Fruit fly (Drosophila melanogaster) whole organism, embryonic: ENCODE data around the gene Sec24CD.

Experiments used
- Adf1 ChIP-seq: fragments of 200-800 bp; sonication (Bioruptor generic); IDR thresholded peaks from 2 replicates; pipeline ENCODE4 v1.3.6; 2022; ENCODE audit warnings: missing biosample characterization, missing genetic modification characterization
- Asciz ChIP-seq: fragments of 200-800 bp; sonication (Bioruptor generic); optimal IDR thresholded peaks from 2 replicates; lab custom pipeline; 2017; ENCODE audit warnings: missing biosample characterization, mild to moderate bottlenecking, missing genetic modification characterization, missing genetic modification reagents
- Bgb ChIP-seq: fragments of 200-800 bp; sonication (Bioruptor generic); IDR thresholded peaks from 2 replicates; pipeline ENCODE4 v1.3.6; 2022; ENCODE audit warnings: missing biosample characterization, missing genetic modification characterization; ENCODE audit not compliant: partially characterized antibody
- CG1024 ChIP-seq: fragments of 200-800 bp; sonication (Bioruptor generic); IDR thresholded peaks from 2 replicates; pipeline ENCODE4 v1.3.6; 2022; ENCODE audit warnings: missing biosample characterization, missing genetic modification characterization
- CG10462 ChIP-seq: fragments of 200-800 bp; sonication (Bioruptor generic); optimal IDR thresholded peaks from 2 replicates; lab custom pipeline; 2016; ENCODE audit warnings: missing biosample characterization, missing genetic modification characterization
- CG11456 ChIP-seq: fragments of 200-800 bp; sonication (Bioruptor generic); IDR thresholded peaks from 3 replicates; pipeline ENCODE4 v1.3.6; 2022; ENCODE audit warnings: missing biosample characterization, missing genetic modification characterization
- CG12155 ChIP-seq: fragments of 200-800 bp; sonication (Bioruptor generic); optimal IDR thresholded peaks from 3 replicates; lab custom pipeline; 2016; ENCODE audit warnings: missing biosample characterization, missing genetic modification characterization
- CG12299 ChIP-seq: fragments of 200-800 bp; sonication (Bioruptor generic); optimal IDR thresholded peaks from 2 replicates; lab custom pipeline; 2018; ENCODE audit warnings: missing biosample characterization, mild to moderate bottlenecking, missing genetic modification characterization
- CG12744 ChIP-seq: fragments of 200-800 bp; sonication (Bioruptor generic); optimal IDR thresholded peaks from 2 replicates; lab custom pipeline; 2016; ENCODE audit warnings: missing biosample characterization, missing genetic modification characterization
- CG12769 ChIP-seq: fragments of 200-800 bp; sonication (Bioruptor generic); optimal IDR thresholded peaks from 2 replicates; lab custom pipeline; 2019; ENCODE audit warnings: missing biosample characterization, mild to moderate bottlenecking, missing genetic modification characterization, moderate library complexity
- CG13123 ChIP-seq: fragments of 200-800 bp; sonication (Bioruptor generic); optimal IDR thresholded peaks from 2 replicates; lab custom pipeline; 2016; ENCODE audit warnings: missing biosample characterization, missing genetic modification characterization
- CG14014 ChIP-seq: fragments of 200-800 bp; sonication (Bioruptor generic); IDR thresholded peaks from 2 replicates; pipeline ENCODE4 v1.3.6; 2022; ENCODE audit warnings: missing biosample characterization, missing genetic modification characterization
- CG15011 ChIP-seq: fragments of 200-800 bp; sonication (Bioruptor generic); optimal IDR thresholded peaks from 3 replicates; lab custom pipeline; 2018; ENCODE audit warnings: missing biosample characterization, mild to moderate bottlenecking, missing genetic modification characterization
- CG15514 ChIP-seq: fragments of 200-800 bp; sonication (Bioruptor generic); optimal IDR thresholded peaks from 3 replicates; lab custom pipeline; 2017; ENCODE audit warnings: missing biosample characterization, missing genetic modification characterization, mild to moderate bottlenecking, moderate library complexity, missing genetic modification reagents
- CG17361 ChIP-seq: fragments of 200-800 bp; sonication (Bioruptor generic); IDR thresholded peaks from 3 replicates; pipeline ENCODE4 v1.3.6; 2022; ENCODE audit warnings: missing biosample characterization, missing genetic modification characterization
- CG17829 ChIP-seq: fragments of 200-800 bp; optimal IDR thresholded peaks from 2 replicates; lab custom pipeline; 2019; ENCODE audit warnings: missing biosample characterization, mild to moderate bottlenecking, missing genetic modification characterization, moderate library complexity
- CG18764 ChIP-seq: fragments of 200-800 bp; sonication (Bioruptor generic); optimal IDR thresholded peaks from 3 replicates; lab custom pipeline; 2016; ENCODE audit warnings: missing biosample characterization, missing genetic modification characterization
- CG2678 ChIP-seq: fragments of 200-800 bp; sonication (Bioruptor generic); optimal IDR thresholded peaks from 3 replicates; lab custom pipeline; 2019; ENCODE audit warnings: missing biosample characterization, mild to moderate bottlenecking, missing genetic modification characterization, moderate library complexity
- CG3065 ChIP-seq: fragments of 200-800 bp; sonication (Bioruptor generic); optimal IDR thresholded peaks from 2 replicates; lab custom pipeline; 2016; ENCODE audit warnings: missing biosample characterization, missing genetic modification characterization
- CG3163 ChIP-seq: fragments of 200-800 bp; sonication (Bioruptor generic); optimal IDR thresholded peaks from 3 replicates; lab custom pipeline; 2016; ENCODE audit warnings: missing biosample characterization, missing genetic modification characterization
- CG34376 ChIP-seq: fragments of 200-800 bp; sonication (Bioruptor generic); optimal IDR thresholded peaks from 2 replicates; lab custom pipeline; 2018; ENCODE audit warnings: missing biosample characterization, mild to moderate bottlenecking, missing genetic modification characterization
- CG34422 ChIP-seq: fragments of 200-800 bp; sonication (Bioruptor generic); IDR thresholded peaks from 3 replicates; pipeline ENCODE4 v1.3.6; 2022; ENCODE audit warnings: missing biosample characterization, missing genetic modification characterization
- CG3995 ChIP-seq: fragments of 200-800 bp; sonication (Bioruptor generic); optimal IDR thresholded peaks from 3 replicates; lab custom pipeline; 2016; ENCODE audit warnings: missing biosample characterization, missing genetic modification characterization
- CG42726 ChIP-seq: fragments of 200-800 bp; sonication (Bioruptor generic); IDR thresholded peaks from 2 replicates; pipeline ENCODE4 v1.3.6; 2022; ENCODE audit warnings: missing biosample characterization, missing genetic modification characterization; ENCODE audit not compliant: partially characterized antibody
- CG4404 ChIP-seq: fragments of 200-800 bp; sonication (Bioruptor generic); IDR thresholded peaks from 2 replicates; pipeline ENCODE4 v1.3.6; 2022; ENCODE audit warnings: missing biosample characterization, missing genetic modification characterization
- CG7745 ChIP-seq: fragments of 200-800 bp; sonication (Bioruptor generic); optimal IDR thresholded peaks from 2 replicates; lab custom pipeline; 2018; ENCODE audit warnings: missing biosample characterization, mild to moderate bottlenecking, missing genetic modification characterization, moderate library complexity
- CG8290 ChIP-seq, 3 experiments: fragments of 200-800 bp; sonication (Bioruptor generic); optimal IDR thresholded peaks; 2 replicates each; lab custom pipeline; 2016 to 2019; ENCODE audit warnings: missing biosample characterization in 3 of 3, missing genetic modification characterization in 3 of 3, mild to moderate bottlenecking in 2 of 3, moderate library complexity in 1 of 3
- CG8944 ChIP-seq: fragments of 200-800 bp; sonication (Bioruptor generic); optimal IDR thresholded peaks from 3 replicates; lab custom pipeline; 2016; ENCODE audit warnings: missing biosample characterization, missing genetic modification characterization
- CkIIα-i1 ChIP-seq: fragments of 200-800 bp; sonication (Bioruptor generic); IDR thresholded peaks from 2 replicates; pipeline ENCODE4 v1.3.6; 2022; ENCODE audit warnings: missing biosample characterization, missing genetic modification characterization
- GATAe ChIP-seq: fragments of 200-800 bp; sonication (Bioruptor generic); conservative IDR thresholded peaks from 2 replicates; pipeline ENCODE4 v1.3.6; 2022; ENCODE audit warnings: missing biosample characterization, missing genetic modification characterization
- Lhr ChIP-seq: fragments of 200-800 bp; sonication (Bioruptor generic); optimal IDR thresholded peaks from 3 replicates; lab custom pipeline; 2017; ENCODE audit warnings: mild to moderate bottlenecking, missing biosample characterization, missing genetic modification reagents, missing genetic modification characterization
- Med ChIP-seq: fragments of 200-800 bp; sonication (Bioruptor generic); peaks from one replicate; lab custom pipeline; 2016; ENCODE audit warnings: missing biosample characterization, missing genetic modification characterization, mild to moderate bottlenecking, inconsistent platforms, moderate library complexity
- Mrtf ChIP-seq: fragments of 200-800 bp; sonication (Bioruptor generic); IDR thresholded peaks from 3 replicates; pipeline ENCODE4 v1.3.6; 2022; ENCODE audit warnings: missing biosample characterization, missing genetic modification characterization
- NFAT ChIP-seq: fragments of 200-800 bp; sonication (Bioruptor generic); IDR thresholded peaks from 2 replicates; pipeline ENCODE4 v1.3.6; 2022; ENCODE audit warnings: missing biosample characterization, missing genetic modification characterization
- Neu2 ChIP-seq: fragments of 200-800 bp; sonication (Bioruptor generic); optimal IDR thresholded peaks from 3 replicates; lab custom pipeline; 2016; ENCODE audit warnings: missing biosample characterization, missing genetic modification characterization, borderline replicate concordance
- Optix ChIP-seq: fragments of 200-800 bp; sonication (Bioruptor generic); IDR thresholded peaks from 3 replicates; pipeline ENCODE4 v1.3.6; 2022; ENCODE audit warnings: missing biosample characterization, missing genetic modification characterization
- bbx ChIP-seq: fragments of 200-800 bp; sonication (Bioruptor generic); IDR thresholded peaks from 2 replicates; pipeline ENCODE4 v1.3.6; 2022; ENCODE audit warnings: missing biosample characterization, missing genetic modification characterization; ENCODE audit not compliant: partially characterized antibody
- fd64A ChIP-seq: fragments of 200-800 bp; sonication (Bioruptor generic); optimal IDR thresholded peaks from 3 replicates; lab custom pipeline; 2018; ENCODE audit warnings: missing biosample characterization, mild to moderate bottlenecking, missing genetic modification characterization
- gsb ChIP-seq: fragments of 200-800 bp; sonication (Bioruptor generic); IDR thresholded peaks from 2 replicates; pipeline ENCODE4 v1.3.6; 2022; ENCODE audit warnings: missing biosample characterization, missing genetic modification characterization
- hb ChIP-seq: fragments of 200-800 bp; sonication (Bioruptor generic); IDR thresholded peaks from 3 replicates; pipeline ENCODE4 v1.3.6; 2022; ENCODE audit warnings: missing biosample characterization, missing genetic modification characterization; ENCODE audit not compliant: partially characterized antibody
- hbn ChIP-seq: fragments of 200-800 bp; sonication (Bioruptor generic); IDR thresholded peaks from 2 replicates; pipeline ENCODE4 v1.3.6; 2022; ENCODE audit warnings: missing biosample characterization, missing genetic modification characterization; ENCODE audit not compliant: partially characterized antibody
- lilli ChIP-seq: fragments of 200-800 bp; sonication (Bioruptor generic); optimal IDR thresholded peaks from 3 replicates; lab custom pipeline; 2016; ENCODE audit warnings: missing biosample characterization, missing genetic modification characterization
- sna ChIP-seq: fragments of 200-800 bp; sonication (Bioruptor generic); IDR thresholded peaks from 2 replicates; pipeline ENCODE4 v1.3.6; 2022; ENCODE audit warnings: missing biosample characterization, missing genetic modification characterization; ENCODE audit not compliant: partially characterized antibody
- tna ChIP-seq: fragments of 200-800 bp; sonication (Bioruptor generic); IDR thresholded peaks from 2 replicates; pipeline ENCODE4 v1.3.6; 2022; ENCODE audit warnings: missing biosample characterization, missing genetic modification characterization; ENCODE audit not compliant: partially characterized antibody
- unc-4 ChIP-seq: fragments of 200-800 bp; sonication (Bioruptor generic); IDR thresholded peaks from 2 replicates; pipeline ENCODE4 v1.3.6; 2022; ENCODE audit warnings: missing biosample characterization, missing genetic modification characterization; ENCODE audit not compliant: partially characterized antibody
- vvl ChIP-seq: fragments of 200-800 bp; sonication (Bioruptor generic); IDR thresholded peaks from 2 replicates; pipeline ENCODE4 v1.3.6; 2022; ENCODE audit warnings: missing biosample characterization, missing genetic modification characterization
- z ChIP-seq: fragments of 200-800 bp; sonication (Bioruptor generic); IDR thresholded peaks from 3 replicates; pipeline ENCODE4 v1.3.6; 2022; ENCODE audit warnings: missing biosample characterization, missing genetic modification characterization
- zfh2 ChIP-seq: fragments of 200-800 bp; sonication (Bioruptor generic); optimal IDR thresholded peaks from 2 replicates; lab custom pipeline; 2016; ENCODE audit warnings: missing biosample characterization, missing genetic modification characterization

Gene Sec24CD

DNA sequence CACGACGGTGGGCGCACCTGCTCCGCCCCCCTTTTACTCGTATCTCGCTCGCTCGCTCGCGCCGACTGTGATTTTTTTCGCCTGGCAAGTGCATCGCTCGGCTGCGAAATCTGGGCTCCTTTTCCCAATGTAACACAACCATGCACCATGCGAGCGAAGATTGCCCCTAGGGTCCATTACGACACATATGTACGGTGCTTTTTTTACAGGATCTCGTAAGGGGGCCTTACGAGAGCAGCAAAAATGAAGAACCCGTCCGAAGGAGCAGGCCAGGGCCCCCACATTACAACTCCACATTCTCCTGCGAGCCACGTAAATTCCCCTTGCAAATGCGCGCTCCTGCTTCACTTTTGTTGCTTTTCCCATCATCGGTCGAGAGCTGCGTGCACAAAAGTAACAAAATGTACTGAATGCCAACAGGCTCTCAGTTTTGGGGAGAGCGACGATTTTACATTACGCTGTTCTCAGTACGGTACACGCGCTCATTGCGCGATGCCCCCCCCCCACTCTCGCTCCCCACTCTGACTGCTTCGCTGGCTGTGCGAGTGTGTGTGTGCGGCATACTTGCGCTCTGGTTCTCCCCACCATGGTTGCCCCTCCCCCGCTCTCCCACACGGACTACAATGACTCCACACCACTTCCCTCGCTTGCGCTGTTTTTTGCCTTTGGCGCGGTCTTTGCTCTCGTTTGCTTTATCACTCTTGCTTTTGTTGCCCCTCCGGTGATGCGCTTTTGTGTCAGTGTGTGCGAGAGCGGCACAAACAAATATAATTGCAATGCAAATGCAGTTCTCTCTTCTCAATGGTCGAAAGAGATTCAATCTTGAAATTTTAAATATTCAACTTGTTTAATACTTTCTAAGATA, 33.6 kb downstream of the Sec24CD start (continued):
- TF ChIP-seq CG15011 (GFP tag; lab: Kevin White, UChicago) (no peak), CG4404 (GFP tag; lab: Robert Waterston, UW) (no peak), hb (GFP tag; lab: Robert Waterston, UW) (no peak), CG8944 (GFP tag; lab: Kevin White, UChicago) (no peak), CG13123 (no peak), zfh2 (GFP tag; lab: Kevin White, UChicago) (no peak), CG34376 (GFP tag; lab: Kevin White, UChicago) (no peak), CkIIα-i1 (GFP tag; lab: Robert Waterston, UW) (no peak), Neu2 (GFP tag; lab: Kevin White, UChicago) (no peak), CG1024 (GFP tag; lab: Robert Waterston, UW) (no peak), bbx (GFP tag; lab: Robert Waterston, UW) (peak; percentile 71), z (GFP tag; lab: Robert Waterston, UW) (peak; percentile 75), Lhr (GFP tag; lab: Kevin White, UChicago) (peak; percentile 16), Optix (GFP tag; lab: Robert Waterston, UW) (no peak), CG12744 (GFP tag; lab: Kevin White, UChicago) (no peak), CG17829 (tag; lab: Kevin White, UChicago) (no peak), CG18764 (GFP tag; lab: Kevin White, UChicago) (no peak), CG15514 (GFP tag; lab: Kevin White, UChicago) (peak; percentile 23), Mrtf (GFP tag; lab: Robert Waterston, UW) (no peak), CG34422 (peak; percentile 69; the same call in 1 of the 3 replicates), Bgb (GFP tag; lab: Robert Waterston, UW) (peak; percentile 66), vvl (GFP tag; lab: Robert Waterston, UW) (peak; percentile 27; the same call in 1 of the 2 replicates), CG12769 (tag; lab: Kevin White, UChicago) (peak; percentile 55), CG42726 (GFP tag; lab: Robert Waterston, UW) (no peak), CG17361 (no peak), CG12299 (tag; lab: Kevin White, UChicago) (no peak), CG11456 (GFP tag; lab: Robert Waterston, UW) (peak; percentile 44; the same call in 1 of the 3 replicates), Adf1 (GFP tag; lab: Robert Waterston, UW) (peak; percentile 51), CG8290 (GFP tag; optimal IDR thresholded peaks at IDR 0.05; lab: Kevin White, UChicago) (no peak), CG8290 (tag; optimal IDR thresholded peaks at IDR 0.05; lab: Kevin White, UChicago) (peak in 1 of 2 experiments; percentile 55), CG2678 (peak; percentile 3), GATAe (GFP tag; lab: Robert Waterston, UW) (no peak), NFAT (GFP tag; lab: Robert Waterston, UW) (no peak), CG14014 (no peak; the same call in 1 of the 2 replicates), Med (GFP tag; lab: Kevin White, UChicago) (peak; percentile 21), hbn (GFP tag; lab: Robert Waterston, UW) (peak; percentile 20; the same call in 1 of the 2 replicates), Asciz (GFP tag; lab: Kevin White, UChicago) (no peak), CG3163 (no peak), fd64A (no peak), tna (peak; percentile 53; the same call in 1 of the 2 replicates), sna (GFP tag; lab: Robert Waterston, UW) (peak; percentile 38; the same call in 1 of the 2 replicates), lilli (GFP tag; lab: Kevin White, UChicago) (no peak), unc-4 (peak; percentile 30; the same call in 1 of the 2 replicates), CG7745 (tag; lab: Kevin White, UChicago) (no peak), gsb (GFP tag; lab: Robert Waterston, UW) (no peak), CG12155 (GFP tag; lab: Kevin White, UChicago) (no peak), CG3995 (no peak), CG3065 (GFP tag; lab: Kevin White, UChicago) (no peak), CG10462 (no peak)
